Worm (Caenorhabditis elegans) whole organism, early embryonic: ENCODE data around the gene Y41E3.19.

Experiments
- aly-1 ChIP-seq: sonication (generic microtip); optimal IDR thresholded peaks from 2 replicates; lab custom pipeline; 2016; ENCODE audit warnings: missing genetic modification characterization, missing compliant biosample characterization
- hmbx-1 ChIP-seq: sonication (generic microtip); optimal IDR thresholded peaks from 2 replicates; lab custom pipeline; 2016; ENCODE audit warnings: mild to moderate bottlenecking, missing genetic modification characterization, missing compliant biosample characterization
- tra-4 ChIP-seq: sonication (generic microtip); optimal IDR thresholded peaks from 2 replicates; lab custom pipeline; 2017; ENCODE audit warnings: missing genetic modification characterization, missing compliant biosample characterization

- no peak for TF ChIP-seq tra-4 (tag; lab: Kevin White, UChicago)
- TF ChIP-seq aly-1: no peak
- no peak for TF ChIP-seq hmbx-1 (tag; lab: Kevin White, UChicago)
These were observed 47.7 kb upstream of the Y41E3.19 start for ce11 chrIV:15008200-15008599.
